Worm (Caenorhabditis elegans) whole organism, early embryonic: ENCODE results near the gene F46B3.1.

Experiments used
- B0310.2 ChIP-seq: sonication (generic microtip); optimal IDR thresholded peaks from 2 replicates; lab custom pipeline; 2016; ENCODE audit warnings: mild to moderate bottlenecking, missing genetic modification characterization, missing compliant biosample characterization
- F13C5.2 ChIP-seq: sonication (generic microtip); optimal IDR thresholded peaks from 2 replicates; lab custom pipeline; 2017; ENCODE audit warnings: mild to moderate bottlenecking, missing genetic modification characterization, inconsistent platforms, missing compliant biosample characterization
- aly-1 ChIP-seq: sonication (generic microtip); optimal IDR thresholded peaks from 2 replicates; lab custom pipeline; 2016; ENCODE audit warnings: missing genetic modification characterization, missing compliant biosample characterization
- ama-1 ChIP-seq: fragments of 150-350 bp; optimal IDR thresholded peaks from 2 replicates; lab custom pipeline; 2014
- ceh-13 ChIP-seq: fragments of 200-800 bp; sonication (Bioruptor generic); optimal IDR thresholded peaks from 2 replicates; lab custom pipeline; 2018; ENCODE audit warnings: mild to moderate bottlenecking, missing genetic modification characterization, missing compliant biosample characterization
- ceh-36 ChIP-seq: sonication (generic microtip); optimal IDR thresholded peaks from 2 replicates; lab custom pipeline; 2016; ENCODE audit warnings: missing genetic modification characterization, inconsistent platforms, missing compliant biosample characterization
- ets-7 ChIP-seq: sonication (generic microtip); optimal IDR thresholded peaks from 2 replicates; lab custom pipeline; 2016; ENCODE audit warnings: missing genotype, missing genetic modification characterization, missing compliant biosample characterization
- flt-1 ChIP-seq: fragments of 200-800 bp; sonication (Bioruptor generic); IDR thresholded peaks from 2 replicates; pipeline ENCODE4 v1.3.6; 2022; ENCODE audit warnings: missing genetic modification characterization, missing compliant biosample characterization
- hmbx-1 ChIP-seq: sonication (generic microtip); optimal IDR thresholded peaks from 2 replicates; lab custom pipeline; 2016; ENCODE audit warnings: mild to moderate bottlenecking, missing genetic modification characterization, missing compliant biosample characterization
- hmg-4 ChIP-seq: fragments of 200-800 bp; sonication (Bioruptor generic); optimal IDR thresholded peaks from 2 replicates; lab custom pipeline; 2018; ENCODE audit warnings: mild to moderate bottlenecking, missing genetic modification characterization, missing compliant biosample characterization
- hnd-1 ChIP-seq: sonication (generic microtip); optimal IDR thresholded peaks from 2 replicates; lab custom pipeline; 2016; ENCODE audit warnings: missing genetic modification characterization, missing compliant biosample characterization
- pes-1 ChIP-seq: fragments of 200-800 bp; sonication (Bioruptor generic); IDR thresholded peaks from 2 replicates; pipeline ENCODE4 v1.3.6; 2022; ENCODE audit warnings: missing genetic modification reagents, missing genetic modification characterization, missing compliant biosample characterization
- scrt-1 ChIP-seq: fragments of 200-800 bp; sonication (Bioruptor generic); IDR thresholded peaks from 2 replicates; pipeline ENCODE4 v1.3.6; 2022; ENCODE audit warnings: missing genetic modification characterization, missing compliant biosample characterization
- sea-1 ChIP-seq: fragments of 200-800 bp; sonication (Bioruptor generic); conservative IDR thresholded peaks from 2 replicates; pipeline ENCODE4 v1.3.6; 2022; ENCODE audit warnings: missing genetic modification characterization, missing compliant biosample characterization
- tbx-11 ChIP-seq: fragments of 200-800 bp; sonication (Bioruptor generic); IDR thresholded peaks from 2 replicates; pipeline ENCODE4 v1.3.6; 2022; ENCODE audit warnings: missing genetic modification characterization, missing compliant biosample characterization
- tbx-37 ChIP-seq: fragments of 200-800 bp; sonication (Bioruptor generic); conservative IDR thresholded peaks from 2 replicates; pipeline ENCODE4 v1.3.6; 2022; ENCODE audit warnings: missing genetic modification reagents, missing genetic modification characterization, missing compliant biosample characterization
- tra-4 ChIP-seq: sonication (generic microtip); optimal IDR thresholded peaks from 2 replicates; lab custom pipeline; 2017; ENCODE audit warnings: missing genetic modification characterization, missing compliant biosample characterization

The F46B3.1 gene

DNA sequence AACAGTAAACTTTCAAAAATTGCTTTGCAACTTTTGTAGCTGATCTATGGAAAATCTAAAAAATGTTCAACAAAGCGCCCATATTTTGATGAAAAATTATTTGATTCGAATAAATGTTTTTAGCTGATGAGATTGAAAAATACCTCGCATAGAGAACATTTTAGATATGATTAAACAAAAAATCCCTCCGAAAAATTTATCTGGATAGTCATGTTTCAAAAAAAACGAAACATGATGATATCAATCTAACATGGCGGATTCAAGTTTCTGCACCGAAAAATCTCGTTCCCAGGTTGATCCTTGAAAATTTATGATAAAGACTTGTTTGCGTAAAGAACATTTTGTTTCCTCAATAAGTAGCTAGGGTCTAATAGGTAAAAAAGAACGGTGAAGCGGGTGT, 11.7 kb upstream of the F46B3.1 start, which contains the start of gene ttr-12:
TSS of gene ttr-12 (minus strand) at position 101 of the 400 bp plus-strand sequence.
- no peak for TF ChIP-seq hmg-4
- TF ChIP-seq ceh-36 (tag; lab: Kevin White, UChicago), result no peak
- no peak for TF ChIP-seq sea-1
- TF ChIP-seq tra-4 (tag; lab: Kevin White, UChicago), result no peak
- no peak for TF ChIP-seq hnd-1 (tag; lab: Kevin White, UChicago)
- no peak for TF ChIP-seq hmbx-1
- TF ChIP-seq flt-1 (GFP tag; lab: Robert Waterston, UW), result no peak
- TF ChIP-seq ama-1 (lab: Kevin White, UChicago), result no peak
- TF ChIP-seq tbx-37 (GFP tag; lab: Robert Waterston, UW), result no peak

DNA sequence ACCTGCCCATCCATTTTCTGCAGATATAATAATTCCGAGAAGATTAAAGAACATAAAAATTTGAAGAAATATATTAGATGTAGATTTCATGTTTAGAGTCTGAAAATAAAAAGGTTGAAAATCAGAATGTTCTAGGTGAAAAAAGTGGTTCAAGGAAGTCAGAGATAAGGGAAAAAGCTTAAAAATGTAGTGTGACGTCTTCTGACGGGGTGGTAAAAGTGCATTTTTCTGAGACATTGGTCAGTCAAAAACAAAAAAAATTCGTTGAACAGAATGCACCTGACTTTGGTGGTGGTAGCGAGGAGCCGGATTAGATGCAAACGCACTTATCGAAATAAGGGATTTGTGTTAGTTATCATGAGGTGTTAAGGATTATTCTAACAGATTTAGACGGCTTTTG, 9.6 kb upstream of the F46B3.1 start, which contains the start of gene F46B3.23:
TSS of gene F46B3.23 (minus strand) at position 101 of the 400 bp plus-strand sequence.
- TF ChIP-seq flt-1 (GFP tag; lab: Robert Waterston, UW) (no peak), ceh-13 (GFP tag; lab: Kevin White, UChicago) (no peak), ama-1 (lab: Kevin White, UChicago) (no peak), ceh-36 (tag; lab: Kevin White, UChicago) (no peak), sea-1 (no peak)

DNA sequence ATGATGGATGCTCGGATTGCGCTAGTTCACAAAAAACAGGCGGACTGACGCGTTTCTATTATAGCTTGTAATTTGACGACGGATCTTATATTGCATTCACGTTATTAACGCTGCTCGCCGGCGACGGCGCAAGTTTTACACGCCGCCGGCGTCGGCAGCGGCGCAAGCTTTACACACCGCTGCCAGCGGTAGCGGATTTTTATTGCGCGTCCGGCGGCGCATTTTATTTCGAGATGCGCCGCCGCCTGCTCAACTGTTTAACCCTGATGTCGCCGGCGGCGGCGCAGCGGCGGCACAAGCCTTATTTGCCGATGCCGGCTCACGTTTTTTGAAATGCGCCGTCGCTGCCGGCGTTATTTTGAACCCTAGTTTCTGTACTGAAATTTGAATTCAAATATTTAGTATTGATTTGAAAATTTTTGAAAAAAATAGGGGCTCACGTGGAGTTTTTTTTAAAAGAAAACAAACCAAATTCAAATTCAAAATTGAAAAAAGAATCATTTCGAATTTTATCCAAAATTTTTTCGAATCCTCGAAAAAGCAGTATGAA, 7.7 kb upstream of the F46B3.1 start, which contains the start of gene ttr-57:
TSS of gene ttr-57 (plus strand) at position 500 of the 550 bp plus-strand sequence.
- TF ChIP-seq tbx-11, result no peak
- no peak for TF ChIP-seq ets-7 (tag; lab: Kevin White, UChicago)
- peak; percentile 36; the same call in 1 of the 2 replicates for TF ChIP-seq pes-1 (GFP tag; lab: Robert Waterston, UW)
- TF ChIP-seq hmg-4, result no peak
- TF ChIP-seq tra-4 (tag; lab: Kevin White, UChicago), result no peak
- TF ChIP-seq hnd-1 (tag; lab: Kevin White, UChicago), result no peak

DNA sequence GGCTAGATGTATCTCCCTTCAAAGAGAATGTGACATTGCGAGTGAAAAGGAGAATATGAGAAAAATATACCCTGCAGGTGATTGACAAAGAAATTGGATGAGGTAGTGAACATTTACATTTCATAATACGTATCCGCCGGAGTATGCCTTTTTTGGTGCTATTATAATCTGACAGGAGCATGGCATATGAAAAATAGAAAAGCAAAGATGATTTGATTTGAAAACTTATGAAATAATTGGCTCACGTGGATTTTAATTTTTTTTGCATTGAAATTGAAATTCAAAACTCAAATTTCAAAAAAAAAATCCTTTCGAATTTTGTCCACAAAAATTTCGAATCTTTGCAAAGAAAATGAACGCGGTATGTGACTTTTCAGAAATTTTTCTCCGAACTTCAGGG, 6.0 kb upstream of the F46B3.1 start, which contains the start of gene ttr-11:
TSS of gene ttr-11 (plus strand) at position 301 of the 400 bp plus-strand sequence.
- TF ChIP-seq B0310.2 (tag; lab: Kevin White, UChicago), result no peak
- no peak for TF ChIP-seq ceh-36 (tag; lab: Kevin White, UChicago)
- TF ChIP-seq ceh-13 (GFP tag; lab: Kevin White, UChicago), result no peak
- TF ChIP-seq scrt-1 (GFP tag; lab: Robert Waterston, UW), result no peak
- TF ChIP-seq pes-1 (GFP tag; lab: Robert Waterston, UW), result no peak
- TF ChIP-seq ama-1 (lab: Kevin White, UChicago), result no peak
- no peak for TF ChIP-seq ets-7 (tag; lab: Kevin White, UChicago)
- no peak for TF ChIP-seq tra-4 (tag; lab: Kevin White, UChicago)
- TF ChIP-seq tbx-37 (GFP tag; lab: Robert Waterston, UW), result no peak
- no peak for TF ChIP-seq tbx-11
- TF ChIP-seq aly-1 (tag; lab: Kevin White, UChicago), result no peak

DNA sequence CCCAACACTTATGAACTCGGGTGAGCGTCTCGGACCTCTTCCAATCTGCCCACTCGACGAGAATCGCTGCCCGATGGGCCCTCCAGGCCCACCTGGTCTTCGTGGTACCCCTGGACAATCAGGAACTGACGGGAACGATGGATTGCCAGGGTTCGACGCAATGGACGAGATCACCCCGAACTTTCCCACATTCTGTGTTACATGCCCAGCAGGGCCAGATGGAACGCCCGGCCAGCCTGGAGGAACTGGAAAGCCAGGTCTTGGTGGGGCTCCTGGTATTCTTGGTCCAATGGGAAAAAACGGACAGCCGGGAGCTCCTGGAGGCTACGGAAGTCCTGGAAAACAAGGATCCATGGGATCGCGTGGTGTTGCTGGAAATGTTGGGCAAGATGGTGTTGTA, 3.7 kb upstream of the F46B3.1 start:
- TF ChIP-seq aly-1 (tag; lab: Kevin White, UChicago), result no peak
- TF ChIP-seq F13C5.2 (tag; lab: Kevin White, UChicago), result no peak
- TF ChIP-seq pes-1 (GFP tag; lab: Robert Waterston, UW), result no peak
- TF ChIP-seq tra-4 (tag; lab: Kevin White, UChicago), result no peak
- TF ChIP-seq hmg-4, result no peak

DNA sequence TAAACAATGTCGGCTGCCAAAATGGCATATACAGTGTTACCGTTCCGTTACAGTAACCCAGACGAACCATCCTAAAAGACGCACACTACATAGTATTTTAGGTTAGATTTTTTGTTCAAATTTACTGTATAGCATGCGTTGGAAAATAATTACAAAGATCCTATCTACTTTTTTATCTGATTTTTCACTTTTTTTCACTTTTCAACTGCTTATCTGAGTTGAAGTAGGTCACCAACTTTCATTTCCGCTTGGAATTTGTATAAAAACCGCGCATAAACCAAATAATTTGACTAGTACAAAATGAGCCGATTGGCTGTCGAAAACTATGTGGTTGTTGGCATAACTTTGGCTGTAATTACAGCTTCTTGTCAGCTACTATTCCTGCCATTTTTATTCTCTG, 2.8 kb upstream of the F46B3.1 start, which contains the start of gene col-163:
TSS of gene col-163 (plus strand) at position 301 of the 400 bp plus-strand sequence.
- TF ChIP-seq ceh-13 (GFP tag; lab: Kevin White, UChicago), result no peak
- no peak for TF ChIP-seq sea-1
- TF ChIP-seq ama-1 (lab: Kevin White, UChicago), result no peak
- no peak for TF ChIP-seq tra-4 (tag; lab: Kevin White, UChicago)
- no peak for TF ChIP-seq hnd-1 (tag; lab: Kevin White, UChicago)
- no peak for TF ChIP-seq tbx-37 (GFP tag; lab: Robert Waterston, UW)
- no peak for TF ChIP-seq ceh-36 (tag; lab: Kevin White, UChicago)
- TF ChIP-seq ets-7 (tag; lab: Kevin White, UChicago), result no peak
- no peak for TF ChIP-seq pes-1 (GFP tag; lab: Robert Waterston, UW)

DNA sequence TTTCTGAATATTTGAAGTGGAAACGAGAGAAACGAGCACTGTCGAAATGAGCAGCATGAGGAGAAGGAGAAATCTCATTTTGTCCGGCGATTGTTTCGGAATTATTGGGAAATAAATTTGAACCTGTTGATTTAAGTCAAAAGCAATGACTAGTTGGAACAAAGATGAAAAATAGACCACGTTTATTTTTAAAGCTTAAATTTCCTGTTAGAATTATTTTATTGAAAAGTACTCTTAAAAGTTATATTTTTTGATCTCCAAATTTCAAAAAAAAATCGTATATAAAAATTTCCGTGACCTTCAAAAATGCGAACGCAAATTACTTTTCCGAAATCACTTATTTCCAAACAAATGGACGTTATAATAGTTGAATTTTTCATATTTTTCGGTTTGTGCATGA, 1.3 kb downstream of the F46B3.1 start, which contains the start of gene F26F2.11:
TSS of gene F26F2.11 (minus strand) at position 101 of the 400 bp plus-strand sequence.
- TF ChIP-seq pes-1 (GFP tag; lab: Robert Waterston, UW) (no peak), hnd-1 (tag; lab: Kevin White, UChicago) (no peak), sea-1 (no peak), hmbx-1 (no peak), ceh-36 (tag; lab: Kevin White, UChicago) (no peak), aly-1 (tag; lab: Kevin White, UChicago) (no peak), tra-4 (tag; lab: Kevin White, UChicago) (no peak), hmg-4 (no peak), scrt-1 (GFP tag; lab: Robert Waterston, UW) (no peak), flt-1 (GFP tag; lab: Robert Waterston, UW) (no peak), ama-1 (lab: Kevin White, UChicago) (no peak), F13C5.2 (tag; lab: Kevin White, UChicago) (no peak), ceh-13 (GFP tag; lab: Kevin White, UChicago) (no peak)

DNA sequence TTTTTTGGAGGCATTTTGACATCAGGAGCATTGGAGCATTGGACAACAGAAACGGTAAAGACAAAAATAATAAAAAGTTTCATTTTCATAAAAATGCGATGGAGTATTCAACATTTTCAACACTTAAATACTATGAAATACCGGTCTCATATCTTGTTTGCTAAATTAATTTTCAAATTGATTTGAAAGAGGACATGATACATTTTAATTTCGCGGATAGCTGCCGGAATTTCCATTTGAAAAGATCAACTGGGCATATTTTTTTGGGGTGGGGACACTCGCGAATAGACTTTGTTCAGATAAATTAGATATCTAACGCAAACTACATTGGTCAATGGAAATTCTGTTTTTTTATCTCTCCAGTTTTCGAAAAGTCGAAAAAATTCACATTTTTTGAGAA, 2.2 kb downstream of the F46B3.1 start, which contains the start of gene F26F2.10:
TSS of gene F26F2.10 (minus strand) at position 101 of the 400 bp plus-strand sequence.
- no peak for TF ChIP-seq hnd-1 (tag; lab: Kevin White, UChicago)
- no peak for TF ChIP-seq B0310.2 (tag; lab: Kevin White, UChicago)
- no peak for TF ChIP-seq ceh-36 (tag; lab: Kevin White, UChicago)
- TF ChIP-seq ceh-13 (GFP tag; lab: Kevin White, UChicago), result no peak
- no peak for TF ChIP-seq tbx-11
- TF ChIP-seq hmbx-1, result no peak
- no peak for TF ChIP-seq flt-1 (GFP tag; lab: Robert Waterston, UW)
- no peak for TF ChIP-seq F13C5.2 (tag; lab: Kevin White, UChicago)
- no peak for TF ChIP-seq aly-1 (tag; lab: Kevin White, UChicago)
- TF ChIP-seq hmg-4, result no peak
- no peak for TF ChIP-seq scrt-1 (GFP tag; lab: Robert Waterston, UW)
- no peak for TF ChIP-seq sea-1
- no peak for TF ChIP-seq pes-1 (GFP tag; lab: Robert Waterston, UW)
- TF ChIP-seq tbx-37 (GFP tag; lab: Robert Waterston, UW), result no peak
- no peak for TF ChIP-seq ets-7 (tag; lab: Kevin White, UChicago)
- no peak for TF ChIP-seq tra-4 (tag; lab: Kevin White, UChicago)
- no peak for TF ChIP-seq ama-1 (lab: Kevin White, UChicago)
